Worm (Caenorhabditis elegans) whole organism, mixed stage, embryonic: ENCODE measurements around the gene F27E5.5.

Source experiments
- ceh-83 ChIP-seq: fragments of 200-800 bp; sonication (Bioruptor generic); optimal IDR thresholded peaks from 2 replicates; lab custom pipeline; 2018; ENCODE audit warnings: mild to moderate bottlenecking, missing genetic modification characterization, missing compliant biosample characterization
- lin-13 ChIP-seq: fragments of 150-350 bp; optimal IDR thresholded peaks from 2 replicates; lab custom pipeline; 2014; ENCODE audit warnings: missing biosample characterization, missing genetic modification characterization
- lsy-2 ChIP-seq: fragments of 150-350 bp; optimal IDR thresholded peaks from 2 replicates; lab custom pipeline; 2014; ENCODE audit warnings: missing biosample characterization, missing genetic modification characterization
- nhr-12 ChIP-seq: fragments of 150-350 bp; optimal IDR thresholded peaks from 2 replicates; lab custom pipeline; 2014; ENCODE audit warnings: missing biosample characterization, missing genetic modification characterization
- nhr-237 ChIP-seq: fragments of 150-350 bp; optimal IDR thresholded peaks from 2 replicates; lab custom pipeline; 2014; ENCODE audit warnings: missing biosample characterization, missing genetic modification characterization
- pha-4 ChIP-seq: fragments of 150-350 bp; optimal IDR thresholded peaks from 2 replicates; lab custom pipeline; 2018; ENCODE audit warnings: missing biosample characterization, missing genetic modification reagents, missing genetic modification characterization
- sptf-1 ChIP-seq: sonication (generic microtip); optimal IDR thresholded peaks from 2 replicates; lab custom pipeline; 2017; ENCODE audit warnings: mild to moderate bottlenecking, missing genetic modification characterization, moderate library complexity, missing compliant biosample characterization
- unc-62 ChIP-seq: fragments of 150-350 bp; optimal IDR thresholded peaks from 2 replicates; lab custom pipeline; 2014; ENCODE audit warnings: missing biosample characterization, missing genetic modification reagents, missing genetic modification characterization
- ztf-11 ChIP-seq: fragments of 150-350 bp; optimal IDR thresholded peaks from 2 replicates; lab custom pipeline; 2014; ENCODE audit warnings: missing biosample characterization, missing genetic modification characterization

DNA sequence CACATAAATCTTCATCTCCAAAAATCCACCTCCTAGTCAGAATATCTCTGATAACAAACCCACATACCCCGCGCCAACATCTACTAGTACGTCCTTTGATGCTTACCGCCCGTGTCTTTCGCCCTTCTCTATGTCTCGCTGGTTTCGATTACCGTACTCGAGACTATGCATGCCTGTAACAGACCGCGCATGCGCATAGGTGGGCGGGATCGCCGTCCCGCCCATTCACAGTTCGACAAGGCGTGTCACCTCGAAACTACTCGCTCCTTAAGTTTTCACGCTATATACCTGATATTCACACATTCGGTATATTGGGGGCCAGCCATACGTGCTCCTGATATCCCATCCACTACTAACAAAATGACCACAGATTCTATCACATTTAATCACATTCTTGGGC lies 14.8 kb upstream of the F27E5.5 start, which contains the start of gene pax-3:
- no peak for TF ChIP-seq unc-62 (GFP tag; lab: Kevin White, UChicago)
- TF ChIP-seq nhr-237 (tag; lab: Kevin White, UChicago): no peak
- TF ChIP-seq lin-13 (tag; lab: Kevin White, UChicago): no peak
- no peak for TF ChIP-seq ztf-11 (tag; lab: Kevin White, UChicago)
- TF ChIP-seq ceh-83 (GFP tag; lab: Kevin White, UChicago): no peak
- peak; percentile 71 for TF ChIP-seq lsy-2 (tag; lab: Kevin White, UChicago)
- no peak for TF ChIP-seq nhr-12 (tag; lab: Kevin White, UChicago)
- no peak for TF ChIP-seq pha-4 (tag; lab: Kevin White, UChicago)
- no peak for TF ChIP-seq sptf-1 (tag; lab: Kevin White, UChicago)
